Fruit fly (Drosophila melanogaster) whole organism, embryonic: ENCODE measurements around the gene CG32023.

Experiments
- Atf6 ChIP-seq: fragments of 200-800 bp; sonication (Bioruptor generic); IDR thresholded peaks from 2 replicates; pipeline ENCODE4 v1.3.6; 2022; ENCODE audit warnings: missing biosample characterization, missing genetic modification characterization
- CG10209 ChIP-seq: fragments of 200-800 bp; sonication (Bioruptor generic); optimal IDR thresholded peaks from 3 replicates; lab custom pipeline; 2017; ENCODE audit warnings: missing biosample characterization, mild to moderate bottlenecking, missing genetic modification characterization, missing genetic modification reagents
- CG12155 ChIP-seq: fragments of 200-800 bp; sonication (Bioruptor generic); optimal IDR thresholded peaks from 3 replicates; lab custom pipeline; 2016; ENCODE audit warnings: missing biosample characterization, missing genetic modification characterization
- CG12219 ChIP-seq: fragments of 200-800 bp; sonication (Bioruptor generic); optimal IDR thresholded peaks from 3 replicates; lab custom pipeline; 2018; ENCODE audit warnings: missing biosample characterization, mild to moderate bottlenecking, missing genetic modification characterization
- CG12391 ChIP-seq: fragments of 200-800 bp; sonication (Bioruptor generic); optimal IDR thresholded peaks from 3 replicates; lab custom pipeline; 2018; ENCODE audit warnings: missing biosample characterization, mild to moderate bottlenecking, missing genetic modification characterization, moderate library complexity
- CG13894 ChIP-seq: fragments of 200-800 bp; sonication (Bioruptor generic); optimal IDR thresholded peaks from 3 replicates; lab custom pipeline; 2018; ENCODE audit warnings: missing biosample characterization, mild to moderate bottlenecking, missing genetic modification characterization, moderate library complexity
- CG16815 ChIP-seq: fragments of 200-800 bp; sonication (Bioruptor generic); optimal IDR thresholded peaks from 3 replicates; lab custom pipeline; 2017; ENCODE audit warnings: missing biosample characterization, mild to moderate bottlenecking, missing genetic modification characterization
- CG17359 ChIP-seq: fragments of 200-800 bp; sonication (Bioruptor generic); optimal IDR thresholded peaks from 3 replicates; lab custom pipeline; 2018; ENCODE audit warnings: missing biosample characterization, mild to moderate bottlenecking, missing genetic modification characterization, moderate library complexity
- CG17361 ChIP-seq: fragments of 200-800 bp; sonication (Bioruptor generic); IDR thresholded peaks from 3 replicates; pipeline ENCODE4 v1.3.6; 2022; ENCODE audit warnings: missing biosample characterization, missing genetic modification characterization
- CG18262 ChIP-seq: fragments of 200-800 bp; optimal IDR thresholded peaks from 3 replicates; lab custom pipeline; 2019; ENCODE audit warnings: missing biosample characterization, mild to moderate bottlenecking, missing genetic modification characterization, moderate library complexity
- CG18476 ChIP-seq: fragments of 200-800 bp; sonication (Bioruptor generic); optimal IDR thresholded peaks from 2 replicates; lab custom pipeline; 2016; ENCODE audit warnings: missing biosample characterization, mild to moderate bottlenecking, missing genetic modification characterization
- CG18599 ChIP-seq: fragments of 200-800 bp; sonication (Bioruptor generic); optimal IDR thresholded peaks from 3 replicates; lab custom pipeline; 2017; ENCODE audit warnings: missing biosample characterization, missing genetic modification characterization, mild to moderate bottlenecking, moderate library complexity, missing genetic modification reagents
- CG2875 ChIP-seq: fragments of 200-800 bp; sonication (Bioruptor generic); optimal IDR thresholded peaks from 2 replicates; lab custom pipeline; 2017; ENCODE audit warnings: missing biosample characterization, mild to moderate bottlenecking, missing genetic modification characterization, missing genetic modification reagents
- CG30020 ChIP-seq: fragments of 200-800 bp; optimal IDR thresholded peaks from 2 replicates; lab custom pipeline; 2019; ENCODE audit warnings: missing biosample characterization, mild to moderate bottlenecking, missing genetic modification characterization, moderate library complexity
- CG3281 ChIP-seq: fragments of 200-800 bp; sonication (Bioruptor generic); optimal IDR thresholded peaks from 3 replicates; lab custom pipeline; 2017; ENCODE audit warnings: missing biosample characterization, mild to moderate bottlenecking, missing genetic modification characterization
- CG6654 ChIP-seq: fragments of 200-800 bp; sonication (Bioruptor generic); optimal IDR thresholded peaks from 2 replicates; lab custom pipeline; 2017; ENCODE audit warnings: missing biosample characterization, mild to moderate bottlenecking, missing genetic modification characterization
- CG6791 ChIP-seq: fragments of 200-800 bp; sonication (Bioruptor generic); IDR thresholded peaks from 3 replicates; pipeline ENCODE4 v1.3.6; 2022; ENCODE audit warnings: missing biosample characterization, missing genetic modification characterization; ENCODE audit not compliant: partially characterized antibody
- CG7372 ChIP-seq: fragments of 200-800 bp; sonication (Bioruptor generic); IDR thresholded peaks from 2 replicates; pipeline ENCODE4 v1.3.6; 2022; ENCODE audit warnings: missing biosample characterization, missing genetic modification characterization
- CG8765 ChIP-seq: fragments of 200-800 bp; sonication (Bioruptor generic); IDR thresholded peaks from 2 replicates; pipeline ENCODE4 v1.3.6; 2022; ENCODE audit warnings: missing biosample characterization, missing genetic modification characterization
- CG9215 ChIP-seq: fragments of 200-800 bp; sonication (Bioruptor generic); IDR thresholded peaks from 2 replicates; pipeline ENCODE4 v1.3.6; 2022; ENCODE audit warnings: missing biosample characterization, missing genetic modification characterization
- CG9727 ChIP-seq: fragments of 200-800 bp; sonication (Bioruptor generic); optimal IDR thresholded peaks from 3 replicates; lab custom pipeline; 2017; ENCODE audit warnings: missing biosample characterization, mild to moderate bottlenecking, missing genetic modification characterization
- CG9797 ChIP-seq: fragments of 200-800 bp; sonication (Bioruptor generic); optimal IDR thresholded peaks from 3 replicates; lab custom pipeline; 2018; ENCODE audit warnings: missing biosample characterization, mild to moderate bottlenecking, missing genetic modification characterization
- ERR ChIP-seq: fragments of 200-800 bp; sonication (Bioruptor generic); optimal IDR thresholded peaks from 2 replicates; lab custom pipeline; 2016; ENCODE audit warnings: missing biosample characterization, missing genetic modification characterization
- Ets65A ChIP-seq: fragments of 200-800 bp; sonication (Bioruptor generic); peaks from one replicate; lab custom pipeline; 2016; ENCODE audit warnings: missing biosample characterization, missing genetic modification characterization
- HHEX ChIP-seq: fragments of 200-800 bp; sonication (Bioruptor generic); optimal IDR thresholded peaks from 3 replicates; lab custom pipeline; 2017; ENCODE audit warnings: missing biosample characterization, mild to moderate bottlenecking, missing genetic modification characterization, missing genetic modification reagents
- HLH54F ChIP-seq: fragments of 200-800 bp; sonication (Bioruptor generic); optimal IDR thresholded peaks from 3 replicates; lab custom pipeline; 2016; ENCODE audit warnings: missing biosample characterization, missing genetic modification characterization
- Hey ChIP-seq: fragments of 200-800 bp; sonication (Bioruptor generic); optimal IDR thresholded peaks from 3 replicates; lab custom pipeline; 2018; ENCODE audit warnings: missing biosample characterization, mild to moderate bottlenecking, missing genetic modification characterization
- Med ChIP-seq: fragments of 200-800 bp; sonication (Bioruptor generic); peaks from one replicate; lab custom pipeline; 2016; ENCODE audit warnings: missing biosample characterization, missing genetic modification characterization, mild to moderate bottlenecking, inconsistent platforms, moderate library complexity
- NFAT ChIP-seq: fragments of 200-800 bp; sonication (Bioruptor generic); IDR thresholded peaks from 2 replicates; pipeline ENCODE4 v1.3.6; 2022; ENCODE audit warnings: missing biosample characterization, missing genetic modification characterization
- NfI ChIP-seq: fragments of 200-800 bp; sonication (Bioruptor generic); optimal IDR thresholded peaks from 3 replicates; lab custom pipeline; 2018; ENCODE audit warnings: missing biosample characterization, mild to moderate bottlenecking, missing genetic modification characterization, moderate library complexity
- Ptx1 ChIP-seq: fragments of 200-800 bp; sonication (Bioruptor generic); IDR thresholded peaks from 2 replicates; pipeline ENCODE4 v1.3.6; 2022; ENCODE audit warnings: missing biosample characterization, missing genetic modification characterization
- Sin3A ChIP-seq: fragments of >200 bp; optimal IDR thresholded peaks from 2 replicates; lab custom pipeline; 2018
- Sox100B ChIP-seq: fragments of 200-800 bp; sonication (Bioruptor generic); optimal IDR thresholded peaks from 3 replicates; lab custom pipeline; 2018; ENCODE audit warnings: missing biosample characterization, mild to moderate bottlenecking, missing genetic modification characterization
- Sry-δ ChIP-seq: fragments of 200-800 bp; sonication (Bioruptor generic); optimal IDR thresholded peaks from 2 replicates; lab custom pipeline; 2016; ENCODE audit warnings: missing biosample characterization, missing genetic modification characterization
- bigmax ChIP-seq: fragments of 200-800 bp; sonication (Bioruptor generic); optimal IDR thresholded peaks from 2 replicates; lab custom pipeline; 2018; ENCODE audit warnings: missing biosample characterization, mild to moderate bottlenecking, missing genetic modification characterization
- cwo ChIP-seq: fragments of 200-800 bp; sonication (Bioruptor generic); optimal IDR thresholded peaks from 3 replicates; lab custom pipeline; 2017; ENCODE audit warnings: missing biosample characterization, missing genetic modification characterization, mild to moderate bottlenecking, moderate library complexity, missing genetic modification reagents
- fd3F ChIP-seq: fragments of 200-800 bp; sonication (Bioruptor generic); optimal IDR thresholded peaks from 2 replicates; lab custom pipeline; 2018; ENCODE audit warnings: missing biosample characterization, mild to moderate bottlenecking, missing genetic modification characterization, moderate library complexity
- grau ChIP-seq: fragments of 200-800 bp; optimal IDR thresholded peaks from 3 replicates; lab custom pipeline; 2019; ENCODE audit warnings: missing biosample characterization, mild to moderate bottlenecking, missing genetic modification characterization, moderate library complexity
- gsb-n ChIP-seq: fragments of 200-800 bp; sonication (Bioruptor generic); optimal IDR thresholded peaks from 3 replicates; lab custom pipeline; 2018; ENCODE audit warnings: missing biosample characterization, mild to moderate bottlenecking, missing genetic modification characterization
- ind ChIP-seq: fragments of 200-800 bp; sonication (Bioruptor generic); optimal IDR thresholded peaks from 3 replicates; lab custom pipeline; 2016; ENCODE audit warnings: missing biosample characterization, missing genetic modification characterization
- lmd ChIP-seq: fragments of 200-800 bp; sonication (Bioruptor generic); IDR thresholded peaks from 2 replicates; pipeline ENCODE4 v1.3.6; 2022; ENCODE audit warnings: missing biosample characterization, missing genetic modification characterization
- maf-S ChIP-seq: fragments of 200-800 bp; sonication (Bioruptor generic); optimal IDR thresholded peaks from 2 replicates; lab custom pipeline; 2016; ENCODE audit warnings: missing biosample characterization, missing genetic modification characterization
- mam ChIP-seq: fragments of 200-800 bp; sonication (Bioruptor generic); optimal IDR thresholded peaks from 3 replicates; lab custom pipeline; 2016; ENCODE audit warnings: missing biosample characterization, missing genetic modification characterization
- nau ChIP-seq: fragments of 200-800 bp; sonication (Bioruptor generic); optimal IDR thresholded peaks from 3 replicates; lab custom pipeline; 2017; ENCODE audit warnings: missing biosample characterization, mild to moderate bottlenecking, missing genetic modification characterization, missing genetic modification reagents
- nmo ChIP-seq: fragments of 200-800 bp; sonication (Bioruptor generic); optimal IDR thresholded peaks from 2 replicates; lab custom pipeline; 2018; ENCODE audit warnings: missing biosample characterization, mild to moderate bottlenecking, missing genetic modification characterization, moderate library complexity
- scrt ChIP-seq: fragments of 200-800 bp; sonication (Bioruptor generic); optimal IDR thresholded peaks from 2 replicates; lab custom pipeline; 2018; ENCODE audit warnings: missing biosample characterization, mild to moderate bottlenecking, missing genetic modification characterization, moderate library complexity
- slp2 ChIP-seq: fragments of 200-800 bp; sonication (Bioruptor generic); optimal IDR thresholded peaks from 2 replicates; lab custom pipeline; 2016; ENCODE audit warnings: missing biosample characterization, missing genetic modification characterization
- tap ChIP-seq: fragments of 200-800 bp; optimal IDR thresholded peaks from 3 replicates; lab custom pipeline; 2019; ENCODE audit warnings: missing biosample characterization, mild to moderate bottlenecking, missing genetic modification characterization, moderate library complexity
- tx ChIP-seq: fragments of 200-800 bp; sonication (Bioruptor generic); optimal IDR thresholded peaks from 2 replicates; lab custom pipeline; 2016; ENCODE audit warnings: missing biosample characterization, missing genetic modification characterization
- zf30C ChIP-seq: fragments of 200-800 bp; sonication (Bioruptor generic); optimal IDR thresholded peaks from 3 replicates; lab custom pipeline; 2018; ENCODE audit warnings: missing biosample characterization, mild to moderate bottlenecking, missing genetic modification characterization
- zfh1 ChIP-seq: fragments of 200-800 bp; sonication (Bioruptor generic); IDR thresholded peaks from 3 replicates; pipeline ENCODE4 v1.3.6; 2022; ENCODE audit warnings: missing biosample characterization, missing genetic modification characterization

CG32023 gene

DNA sequence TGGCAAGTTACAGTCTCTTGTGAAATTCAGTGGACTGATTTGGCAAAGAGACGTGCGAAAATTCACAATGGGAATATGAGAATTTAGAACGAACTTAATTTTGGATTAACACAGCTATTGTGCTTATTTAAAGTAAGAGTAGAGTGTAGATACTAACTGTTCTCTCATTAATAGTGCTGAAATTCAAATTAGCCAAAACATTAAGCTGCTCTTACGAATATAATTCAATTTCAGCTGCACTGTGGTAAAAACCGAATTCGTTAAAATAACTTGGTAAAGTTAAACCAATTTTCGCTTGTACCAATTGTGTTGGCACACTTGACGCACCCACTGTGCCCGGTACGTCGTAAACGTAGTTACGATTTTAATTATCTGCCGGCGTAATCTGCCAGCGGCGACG is 36.1 kb downstream of the CG32023 start (continued):
- TF ChIP-seq maf-S (peak; percentile 34), fd3F (GFP tag; lab: Kevin White, UChicago) (peak; percentile 29), Atf6 (peak; percentile 55; the same call in 1 of the 2 replicates), cwo (GFP tag; lab: Kevin White, UChicago) (peak; percentile 58), scrt (GFP tag; lab: Kevin White, UChicago) (peak; percentile 28), CG6654 (GFP tag; lab: Kevin White, UChicago) (no peak), CG30020 (tag; lab: Kevin White, UChicago) (no peak), CG18262 (tag; lab: Kevin White, UChicago) (peak; percentile 18), CG10209 (GFP tag; lab: Kevin White, UChicago) (peak; percentile 42), CG9797 (GFP tag; lab: Kevin White, UChicago) (no peak), CG12155 (peak; percentile 23), CG18599 (GFP tag; lab: Kevin White, UChicago) (peak; percentile 78), CG9727 (GFP tag; lab: Kevin White, UChicago) (peak; percentile 57), CG17359 (tag; lab: Kevin White, UChicago) (peak; percentile 14), zfh1 (GFP tag; lab: Robert Waterston, UW) (no peak), lmd (GFP tag; lab: Robert Waterston, UW) (peak; percentile 70), nmo (GFP tag; lab: Kevin White, UChicago) (peak; percentile 39), CG8765 (GFP tag; lab: Robert Waterston, UW) (no peak), bigmax (GFP tag; lab: Kevin White, UChicago) (no peak), CG6791 (GFP tag; lab: Robert Waterston, UW) (no peak), CG3281 (GFP tag; lab: Kevin White, UChicago) (peak; percentile 70), gsb-n (no peak), Sry-δ (GFP tag; lab: Kevin White, UChicago) (peak; percentile 15), CG16815 (peak; percentile 46), Ets65A (peak; percentile 76), CG12219 (GFP tag; lab: Kevin White, UChicago) (peak; percentile 35), Hey (tag; lab: Kevin White, UChicago) (no peak), tap (tag; lab: Kevin White, UChicago) (no peak), grau (tag; lab: Kevin White, UChicago) (peak; percentile 62), HLH54F (peak; percentile 28), NfI (GFP tag; lab: Kevin White, UChicago) (peak; percentile 38), Sox100B (GFP tag; lab: Kevin White, UChicago) (peak; percentile 14), CG9215 (GFP tag; lab: Robert Waterston, UW) (peak; percentile 62), ind (GFP tag; lab: Kevin White, UChicago) (peak; percentile 37), HHEX (GFP tag; lab: Kevin White, UChicago) (peak; percentile 54), zf30C (GFP tag; lab: Kevin White, UChicago) (no peak), CG17361 (GFP tag; lab: Robert Waterston, UW) (peak; percentile 45; the same call in 2 of the 3 replicates), CG7372 (0 out of 2 replicates have a peak, but pooled peaks have one; percentile 10), CG12391 (peak; percentile 25), nau (GFP tag; lab: Kevin White, UChicago) (peak; percentile 25), ERR (GFP tag; lab: Kevin White, UChicago) (no peak), CG2875 (GFP tag; lab: Kevin White, UChicago) (no peak), mam (GFP tag; lab: Kevin White, UChicago) (peak; percentile 47), Med (GFP tag; lab: Kevin White, UChicago) (peak; percentile 85), tx (GFP tag; lab: Kevin White, UChicago) (peak; percentile 10), slp2 (no peak), CG13894 (tag; lab: Kevin White, UChicago) (no peak), Ptx1 (GFP tag; lab: Robert Waterston, UW) (peak; percentile 54; the same call in 1 of the 2 replicates), NFAT (no peak), CG18476 (GFP tag; lab: Kevin White, UChicago) (peak; percentile 24), Sin3A (lab: Kevin White, UChicago) (no peak)
